Worm (Caenorhabditis elegans) whole organism, L2 larva: Measurements from ENCODE around the gene F59G1.8.

Experiments
- ZK546.5 ChIP-seq: sonication (generic microtip); optimal IDR thresholded peaks from 2 replicates; lab custom pipeline; 2017; ENCODE audit warnings: missing biosample characterization, missing genetic modification characterization
- ama-1 ChIP-seq: fragments of 150-350 bp; optimal IDR thresholded peaks from 2 replicates; lab custom pipeline; 2018; ENCODE audit warnings: inconsistent platforms
- elt-1 ChIP-seq: fragments of 150-350 bp; optimal IDR thresholded peaks from 2 replicates; lab custom pipeline; 2014; ENCODE audit warnings: missing biosample characterization, missing genetic modification characterization
- elt-3 ChIP-seq: sonication (generic microtip); optimal IDR thresholded peaks from 2 replicates; lab custom pipeline; 2017; ENCODE audit warnings: missing biosample characterization, missing genetic modification characterization
- mdl-1 ChIP-seq, 2 experiments: fragments of 150-350 bp in 1 of 2; sonication (generic microtip) in 1 of 2; optimal IDR thresholded peaks; 2 replicates each; lab custom pipeline; 2017; ENCODE audit warnings: missing biosample characterization in 2 of 2, missing genetic modification characterization in 2 of 2
- nhr-23 ChIP-seq: fragments of 150-350 bp; optimal IDR thresholded peaks from 2 replicates; lab custom pipeline; 2014; ENCODE audit warnings: missing biosample characterization, missing genetic modification reagents, missing genetic modification characterization
- nhr-25 ChIP-seq: fragments of 150-350 bp; sonication (generic microtip); optimal IDR thresholded peaks from 3 replicates; lab custom pipeline; 2014; ENCODE audit warnings: missing biosample characterization, missing genetic modification characterization
- sma-9 ChIP-seq, 2 experiments: fragments of 150-350 bp in 1 of 2; sonication (generic microtip) in 1 of 2; optimal IDR thresholded peaks; 2 replicates each; lab custom pipeline; 2014 to 2016; ENCODE audit warnings: missing genetic modification characterization in 2 of 2, mild to moderate bottlenecking in 1 of 2, missing biosample characterization in 1 of 2, missing compliant biosample characterization in 1 of 2, missing genetic modification reagents in 1 of 2, moderate library complexity in 1 of 2
- unc-62 ChIP-seq: fragments of 150-350 bp; optimal IDR thresholded peaks from 2 replicates; lab custom pipeline; 2014; ENCODE audit warnings: missing biosample characterization, missing genetic modification reagents, missing genetic modification characterization

ce11 chrII:5876053-5876452 is 30.3 kb upstream of the F59G1.8 start, which contains the start of gene F55C12.6:
- TF ChIP-seq nhr-23 (no peak), mdl-1 (tag; optimal IDR thresholded peaks at IDR 0.05; lab: Kevin White, UChicago) (no peak), sma-9 (GFP tag; optimal IDR thresholded peaks at IDR 0.05; lab: Kevin White, UChicago) (no peak), sma-9 (tag; optimal IDR thresholded peaks at IDR 0.05; lab: Kevin White, UChicago) (no peak), ama-1 (lab: Kevin White, UChicago) (no peak), elt-1 (no peak), nhr-25 (tag; lab: Kevin White, UChicago) (no peak), elt-3 (no peak), ZK546.5 (no peak), unc-62 (GFP tag; lab: Kevin White, UChicago) (no peak)
